Worm (Caenorhabditis elegans) whole organism, dauer: ENCODE measurements around the gene F39G3.3.

Experiments
- unc-62 ChIP-seq: sonication (generic microtip); optimal IDR thresholded peaks from 2 replicates; lab custom pipeline; 2017; ENCODE audit warnings: missing biosample characterization, missing genetic modification reagents, missing genetic modification characterization

The F39G3.3 gene

ce11 chrV:4731154-4731961 lies at the start of gene F39G3.3:
TSS of gene F39G3.3 (plus strand) at chrV:4731911.
- no peak for TF ChIP-seq unc-62

ce11 chrV:4684137-4684536 lies 47.6 kb upstream of the F39G3.3 start:
- TF ChIP-seq unc-62: no peak

ce11 chrV:4686680-4687470 lies 44.8 kb upstream of the F39G3.3 start, which contains the start of gene taf-10:
TSS of gene taf-10 (plus strand) at chrV:4687103.
- no peak for TF ChIP-seq unc-62

ce11 chrV:4687944-4688505 lies 43.7 kb upstream of the F39G3.3 start, which contains the start of gene K03B4.2:
TSS of gene K03B4.2 (plus strand) at chrV:4687994.
- no peak for TF ChIP-seq unc-62

- no peak for TF ChIP-seq unc-62
Measured at ce11 chrV:4689234-4689633, 42.5 kb upstream of the F39G3.3 start, which contains the start of gene K03B4.1. TSS of gene K03B4.1 (plus strand) at chrV:4689330.

- TF ChIP-seq unc-62: no peak
Measured at ce11 chrV:4691657-4692056, 40.1 kb upstream of the F39G3.3 start.

ce11 chrV:4692382-4693281 lies 39.1 kb upstream of the F39G3.3 start, which contains the start of gene cpg-8:
TSS of gene cpg-8 (minus strand) at chrV:4692432.
- TF ChIP-seq unc-62: no peak

ce11 chrV:4693282-4693588 lies 38.5 kb upstream of the F39G3.3 start:
- TF ChIP-seq unc-62: no peak

ce11 chrV:4694466-4695092 lies 37.1 kb upstream of the F39G3.3 start:
- TF ChIP-seq unc-62: no peak

- no peak for TF ChIP-seq unc-62
Measured at ce11 chrV:4698675-4699074, 33.0 kb upstream of the F39G3.3 start.

- TF ChIP-seq unc-62: no peak
Measured at ce11 chrV:4700189-4700588, 31.5 kb upstream of the F39G3.3 start, which contains the start of gene ZC266.1. TSS of gene ZC266.1 (minus strand) at chrV:4700289.

ce11 chrV:4707646-4708045 lies 24.1 kb upstream of the F39G3.3 start:
- no peak for TF ChIP-seq unc-62

ce11 chrV:4710464-4710863 lies 21.2 kb upstream of the F39G3.3 start, which contains the start of gene oac-24:
TSS of gene oac-24 (plus strand) at chrV:4710764.
- TF ChIP-seq unc-62: no peak

- no peak for TF ChIP-seq unc-62
Measured at ce11 chrV:4719965-4720364, 11.7 kb upstream of the F39G3.3 start, which contains the start of gene prx-6. TSS of gene prx-6 (minus strand) at chrV:4720093.

ce11 chrV:4720884-4721464 lies 10.7 kb upstream of the F39G3.3 start:
- TF ChIP-seq unc-62: no peak
